Worm (Caenorhabditis elegans): ENCODE data around the gene fil-1.

fil-1 gene

ce11 chrV:14971136-14971535 lies 22.5 kb upstream of the fil-1 start, which contains the start of gene nlp-59:
TSS of gene nlp-59 (plus strand) at chrV:14971436.
- no peak for TF ChIP-seq ama-1 (optimal IDR thresholded peaks at IDR 0.05)
- TF ChIP-seq unc-39 (tag; optimal IDR thresholded peaks at IDR 0.05) = no peak
- TF ChIP-seq lsy-2 (tag; optimal IDR thresholded peaks at IDR 0.05) = no peak
- TF ChIP-seq nhr-129 (tag; optimal IDR thresholded peaks at IDR 0.05) = no peak
- no peak for TF ChIP-seq mbf-1 (tag; optimal IDR thresholded peaks at IDR 0.05)
- TF ChIP-seq dmd-4 (tag; optimal IDR thresholded peaks at IDR 0.05) = no peak
- TF ChIP-seq R02D3.7 (tag; optimal IDR thresholded peaks at IDR 0.05) = no peak
- TF ChIP-seq zag-1 (tag; optimal IDR thresholded peaks at IDR 0.05) = no peak
- no peak for TF ChIP-seq ceh-16 (tag; optimal IDR thresholded peaks at IDR 0.05)
- TF ChIP-seq ZK546.5 (tag; optimal IDR thresholded peaks at IDR 0.05) = no peak
- TF ChIP-seq alr-1 (tag; optimal IDR thresholded peaks at IDR 0.05) = no peak
- no peak for TF ChIP-seq skn-1 (tag; optimal IDR thresholded peaks at IDR 0.05)
- no peak for TF ChIP-seq Y55F3AM.14 (GFP tag; optimal IDR thresholded peaks at IDR 0.05)
- no peak for TF ChIP-seq peb-1 (tag; optimal IDR thresholded peaks at IDR 0.05)

- TF ChIP-seq ztf-4 (tag; optimal IDR thresholded peaks at IDR 0.05) (no peak), gmeb-1 (tag; optimal IDR thresholded peaks at IDR 0.05) (no peak), unc-39 (tag; optimal IDR thresholded peaks at IDR 0.05) (no peak), mbf-1 (tag; optimal IDR thresholded peaks at IDR 0.05) (no peak), F13H6.1 (tag; optimal IDR thresholded peaks at IDR 0.05) (no peak), sma-3 (GFP tag; optimal IDR thresholded peaks at IDR 0.05) (no peak), mdl-1 (tag; optimal IDR thresholded peaks at IDR 0.05) (no peak), fos-1 (tag; optimal IDR thresholded peaks at IDR 0.05) (no peak), snpc-4 (tag; optimal IDR thresholded peaks at IDR 0.05) (no peak), nhr-6 (tag; optimal IDR thresholded peaks at IDR 0.05) (no peak), dmd-4 (tag; optimal IDR thresholded peaks at IDR 0.05) (no peak), lin-39 (tag; optimal IDR thresholded peaks at IDR 0.05) (no peak), ceh-82 (tag; optimal IDR thresholded peaks at IDR 0.05) (no peak), egl-27 (tag; optimal IDR thresholded peaks at IDR 0.05) (no peak), ZK546.5 (tag; optimal IDR thresholded peaks at IDR 0.05) (no peak), mab-5 (tag; optimal IDR thresholded peaks at IDR 0.05) (no peak), nhr-12 (tag; optimal IDR thresholded peaks at IDR 0.05) (no peak), nhr-237 (tag; optimal IDR thresholded peaks at IDR 0.05) (no peak)
These were observed 15.4 kb upstream of the fil-1 start, which contains the start of the genes grd-12 and F02D8.1 for ce11 chrV:14978205-14978751. TSS of gene grd-12 (plus strand) at chrV:14978505. TSS of gene F02D8.1 (minus strand) at chrV:14978701.

ce11 chrV:14979937-14980336 lies 13.7 kb upstream of the fil-1 start, which contains the start of gene xbx-1:
TSS of gene xbx-1 (plus strand) at chrV:14980237.
- TF ChIP-seq nhr-77 (tag; optimal IDR thresholded peaks at IDR 0.05) (no peak), ama-1 (optimal IDR thresholded peaks at IDR 0.05) (no peak), unc-55 (GFP tag; optimal IDR thresholded peaks at IDR 0.05) (no peak), ceh-82 (tag; optimal IDR thresholded peaks at IDR 0.05) (no peak), mab-5 (tag; optimal IDR thresholded peaks at IDR 0.05) (no peak), lin-13 (GFP tag; optimal IDR thresholded peaks at IDR 0.05) (no peak), nhr-10 (tag; optimal IDR thresholded peaks at IDR 0.05) (no peak), zag-1 (tag; optimal IDR thresholded peaks at IDR 0.05) (no peak), nhr-23 (tag; optimal IDR thresholded peaks at IDR 0.05) (no peak), nhr-11 (tag; optimal IDR thresholded peaks at IDR 0.05) (no peak), dmd-4 (tag; optimal IDR thresholded peaks at IDR 0.05) (no peak), ceh-16 (tag; optimal IDR thresholded peaks at IDR 0.05) (no peak)

- TF ChIP-seq nhr-10 (tag; optimal IDR thresholded peaks at IDR 0.05) = no peak
- TF ChIP-seq C34F6.9 (tag; optimal IDR thresholded peaks at IDR 0.05) = peak; percentile 4
These were observed 9.0 kb upstream of the fil-1 start, which contains the start of gene F02D8.4 for ce11 chrV:14984593-14984992. TSS of gene F02D8.4 (plus strand) at chrV:14984893.

ce11 chrV:14990843-14991242 lies 2.8 kb upstream of the fil-1 start, which contains the start of the genes cdt-2 and T01C3.2:
TSS of gene cdt-2 (minus strand) at chrV:14991126.
TSS of gene T01C3.2 (plus strand) at chrV:14991168.
- TF ChIP-seq nhr-237 (tag; optimal IDR thresholded peaks at IDR 0.05) = no peak
- no peak for TF ChIP-seq fos-1 (tag; optimal IDR thresholded peaks at IDR 0.05)
- TF ChIP-seq lin-11 (tag; optimal IDR thresholded peaks at IDR 0.05) = no peak
- peak; percentile 6 for TF ChIP-seq nhr-25 (tag; optimal IDR thresholded peaks at IDR 0.05)
- no peak for TF ChIP-seq blmp-1 (tag; optimal IDR thresholded peaks at IDR 0.05; ENCODE audit: insufficient read depth)
- TF ChIP-seq snpc-4 (tag; optimal IDR thresholded peaks at IDR 0.05) = no peak
- TF ChIP-seq alr-1 (tag; optimal IDR thresholded peaks at IDR 0.05) = no peak
- peak; percentile 13 for TF ChIP-seq crh-2 (tag; optimal IDR thresholded peaks at IDR 0.05)
- no peak for TF ChIP-seq zag-1 (tag; optimal IDR thresholded peaks at IDR 0.05)
- TF ChIP-seq lsy-2 (tag; optimal IDR thresholded peaks at IDR 0.05) = peak in 1 of 2 experiments; percentile 67
- peak; percentile 69 for TF ChIP-seq unc-55 (GFP tag; optimal IDR thresholded peaks at IDR 0.05)
- peak; percentile 21 for TF ChIP-seq sma-9 (GFP tag; optimal IDR thresholded peaks at IDR 0.05)
- no peak for TF ChIP-seq sma-9 (tag; optimal IDR thresholded peaks at IDR 0.05)
- TF ChIP-seq dmd-4 (tag; optimal IDR thresholded peaks at IDR 0.05) = no peak
- no peak for TF ChIP-seq sma-3 (GFP tag; optimal IDR thresholded peaks at IDR 0.05)
- TF ChIP-seq R02D3.7 (tag; optimal IDR thresholded peaks at IDR 0.05) = peak; percentile 84
- TF ChIP-seq nhr-10 (tag; optimal IDR thresholded peaks at IDR 0.05) = no peak
- no peak for TF ChIP-seq F13H6.1 (tag; optimal IDR thresholded peaks at IDR 0.05)
- peak; percentile 12 for TF ChIP-seq nhr-129 (tag; optimal IDR thresholded peaks at IDR 0.05)
- TF ChIP-seq unc-39 (tag; optimal IDR thresholded peaks at IDR 0.05) = no peak
- TF ChIP-seq gmeb-1 (tag; optimal IDR thresholded peaks at IDR 0.05) = peak; percentile 82
- no peak for TF ChIP-seq elt-3 (tag; optimal IDR thresholded peaks at IDR 0.05)

All from whole organism, L2 larva.